Fruit fly (Drosophila melanogaster) ovary, adult (tissue): ENCODE results near the gene CG42502.

ENCODE experiments used
- CG17801 ChIP-seq: fragments of 200-800 bp; optimal IDR thresholded peaks from 2 replicates; lab custom pipeline; 2019; ENCODE audit warnings: missing biosample characterization, mild to moderate bottlenecking, missing genetic modification characterization, moderate library complexity; ENCODE audit not compliant: partially characterized antibody

CG42502 gene

dm6 chr2L:18810960-18811642 lies at the start of gene CG42502, which contains the start of gene CG10570:
Gene CG42502 (minus strand): TSS chr2L:18811252.
Gene CG10570 (minus strand): TSS chr2L:18811252.
- no peak for TF ChIP-seq CG17801 (GFP tag; lab: Kevin White, UChicago)

dm6 chr2L:18858661-18859532 lies 47.8 kb upstream of the CG42502 start, which contains the start of the genes CG10602 and mRpL13:
Gene CG10602 (minus strand): TSS chr2L:18859248.
Gene mRpL13 (minus strand): TSS chr2L:18859248.
- no peak for TF ChIP-seq CG17801 (GFP tag; lab: Kevin White, UChicago)

dm6 chr2L:18857635-18858059 lies 46.6 kb upstream of the CG42502 start:
- TF ChIP-seq CG17801 (GFP tag; lab: Kevin White, UChicago), result peak; percentile 96

dm6 chr2L:18852249-18852648 lies 41.2 kb upstream of the CG42502 start:
- TF ChIP-seq CG17801 (GFP tag; lab: Kevin White, UChicago), result no peak

dm6 chr2L:18846843-18847242 lies 35.8 kb upstream of the CG42502 start:
- no peak for TF ChIP-seq CG17801 (GFP tag; lab: Kevin White, UChicago)

dm6 chr2L:18846175-18846574 lies 35.1 kb upstream of the CG42502 start:
- no peak for TF ChIP-seq CG17801 (GFP tag; lab: Kevin White, UChicago)

- TF ChIP-seq CG17801 (GFP tag; lab: Kevin White, UChicago), result no peak
Measured at dm6 chr2L:18844917-18845509, 34.0 kb upstream of the CG42502 start, which contains the start of gene CG17321. Gene CG17321 (plus strand): TSS chr2L:18845184.

- no peak for TF ChIP-seq CG17801 (GFP tag; lab: Kevin White, UChicago)
Measured at dm6 chr2L:18844479-18844878, 33.4 kb upstream of the CG42502 start, which contains the start of gene CG33120. Gene CG33120 (minus strand): TSS chr2L:18844579.

- no peak for TF ChIP-seq CG17801 (GFP tag; lab: Kevin White, UChicago)
Measured at dm6 chr2L:18843560-18843959, 32.5 kb upstream of the CG42502 start.

- no peak for TF ChIP-seq CG17801 (GFP tag; lab: Kevin White, UChicago)
Measured at dm6 chr2L:18841210-18841609, 30.2 kb upstream of the CG42502 start, which contains the start of gene CG31752. Gene CG31752 (minus strand): TSS chr2L:18841310.

- TF ChIP-seq CG17801 (GFP tag; lab: Kevin White, UChicago), result peak; percentile 58
Measured at dm6 chr2L:18839143-18839872, 28.3 kb upstream of the CG42502 start, which contains the start of gene CG10600. Gene CG10600 (minus strand): TSS chr2L:18839679.

dm6 chr2L:18834525-18834924 lies 23.5 kb upstream of the CG42502 start:
- TF ChIP-seq CG17801 (GFP tag; lab: Kevin White, UChicago), result no peak

- TF ChIP-seq CG17801 (GFP tag; lab: Kevin White, UChicago), result peak; percentile 34
Measured at dm6 chr2L:18830587-18831528, 19.8 kb upstream of the CG42502 start, which contains the start of the genes CG17597 and ScpX. Gene CG17597 (minus strand): TSS chr2L:18831153. Gene ScpX (plus strand): TSS chr2L:18831229.
